Worm (Caenorhabditis elegans) whole organism, L4/young adult: ENCODE measurements around the gene C42C1.3.

ENCODE experiments used
- W03F9.2 ChIP-seq: fragments of 150-350 bp; optimal IDR thresholded peaks from 2 replicates; lab custom pipeline; 2014; ENCODE audit warnings: missing biosample characterization, missing genetic modification characterization
- dao-5 ChIP-seq: sonication (generic microtip); optimal IDR thresholded peaks from 2 replicates; lab custom pipeline; 2016; ENCODE audit warnings: missing genotype, missing genetic modification characterization, moderate library complexity, missing compliant biosample characterization

ce11 chrIV:12282873-12283272, 12.6 kb upstream of the C42C1.3 start, which contains the start of gene hpo-12:
- no peak for TF ChIP-seq W03F9.2
- no peak for TF ChIP-seq dao-5 (tag; lab: Kevin White, UChicago)
